Fruit fly (Drosophila melanogaster) whole organism, embryonic: ENCODE results near the gene MESR3.

ENCODE experiments used
- BtbVII ChIP-seq: fragments of 200-800 bp; sonication (Bioruptor generic); optimal IDR thresholded peaks from 3 replicates; lab custom pipeline; 2017; ENCODE audit warnings: missing biosample characterization, mild to moderate bottlenecking, missing genetic modification characterization
- CG1024 ChIP-seq: fragments of 200-800 bp; sonication (Bioruptor generic); IDR thresholded peaks from 2 replicates; pipeline ENCODE4 v1.3.6; 2022; ENCODE audit warnings: missing biosample characterization, missing genetic modification characterization
- CG10366 ChIP-seq: fragments of 200-800 bp; sonication (Bioruptor generic); IDR thresholded peaks from 2 replicates; pipeline ENCODE4 v1.3.6; 2022; ENCODE audit warnings: missing biosample characterization, missing genetic modification characterization
- CG10431 ChIP-seq: fragments of 200-800 bp; sonication (Bioruptor generic); optimal IDR thresholded peaks from 3 replicates; lab custom pipeline; 2018; ENCODE audit warnings: missing biosample characterization, mild to moderate bottlenecking, missing genetic modification characterization
- CG11085 ChIP-seq: fragments of 200-800 bp; sonication (Bioruptor generic); IDR thresholded peaks from 2 replicates; pipeline ENCODE4 v1.3.6; 2022; ENCODE audit warnings: missing biosample characterization, missing genetic modification characterization
- CG13296 ChIP-seq: fragments of 200-800 bp; sonication (Bioruptor generic); optimal IDR thresholded peaks from 3 replicates; lab custom pipeline; 2018; ENCODE audit warnings: missing biosample characterization, mild to moderate bottlenecking, missing genetic modification characterization
- CG15601 ChIP-seq: fragments of 200-800 bp; sonication (Bioruptor generic); optimal IDR thresholded peaks from 3 replicates; lab custom pipeline; 2019; ENCODE audit warnings: missing biosample characterization, mild to moderate bottlenecking, missing genetic modification characterization, moderate library complexity
- CG1602 ChIP-seq: fragments of 200-800 bp; sonication (Bioruptor generic); optimal IDR thresholded peaks from 3 replicates; lab custom pipeline; 2016; ENCODE audit warnings: missing biosample characterization, missing genetic modification characterization
- CG16779 ChIP-seq: fragments of 200-800 bp; sonication (Bioruptor generic); IDR thresholded peaks from 2 replicates; pipeline ENCODE4 v1.3.6; 2022; ENCODE audit warnings: missing biosample characterization, missing genetic modification characterization
- CG16863 ChIP-seq: fragments of 200-800 bp; sonication (Bioruptor generic); optimal IDR thresholded peaks from 3 replicates; lab custom pipeline; 2016; ENCODE audit warnings: missing biosample characterization, missing genetic modification characterization
- CG18764 ChIP-seq: fragments of 200-800 bp; sonication (Bioruptor generic); optimal IDR thresholded peaks from 3 replicates; lab custom pipeline; 2016; ENCODE audit warnings: missing biosample characterization, missing genetic modification characterization
- CG30020 ChIP-seq: fragments of 200-800 bp; optimal IDR thresholded peaks from 2 replicates; lab custom pipeline; 2019; ENCODE audit warnings: missing biosample characterization, mild to moderate bottlenecking, missing genetic modification characterization, moderate library complexity
- CG3995 ChIP-seq: fragments of 200-800 bp; sonication (Bioruptor generic); optimal IDR thresholded peaks from 3 replicates; lab custom pipeline; 2016; ENCODE audit warnings: missing biosample characterization, missing genetic modification characterization
- CG42726 ChIP-seq: fragments of 200-800 bp; sonication (Bioruptor generic); IDR thresholded peaks from 2 replicates; pipeline ENCODE4 v1.3.6; 2022; ENCODE audit warnings: missing biosample characterization, missing genetic modification characterization; ENCODE audit not compliant: partially characterized antibody
- CG6175 ChIP-seq: fragments of 200-800 bp; sonication (Bioruptor generic); IDR thresholded peaks from 3 replicates; pipeline ENCODE4 v1.3.6; 2022; ENCODE audit warnings: missing biosample characterization, missing genetic modification characterization
- CG8281 ChIP-seq: fragments of 200-800 bp; sonication (Bioruptor generic); optimal IDR thresholded peaks from 2 replicates; lab custom pipeline; 2018; ENCODE audit warnings: missing biosample characterization, mild to moderate bottlenecking, missing genetic modification characterization, moderate library complexity
- Camta ChIP-seq: fragments of 200-800 bp; sonication (Bioruptor generic); optimal IDR thresholded peaks from 2 replicates; lab custom pipeline; 2016; ENCODE audit warnings: missing biosample characterization, missing genetic modification characterization
- CkIIα-i1 ChIP-seq: fragments of 200-800 bp; sonication (Bioruptor generic); IDR thresholded peaks from 2 replicates; pipeline ENCODE4 v1.3.6; 2022; ENCODE audit warnings: missing biosample characterization, missing genetic modification characterization
- Dek ChIP-seq: fragments of 200-800 bp; sonication (Bioruptor generic); optimal IDR thresholded peaks from 3 replicates; lab custom pipeline; 2019; ENCODE audit warnings: missing biosample characterization, mild to moderate bottlenecking, missing genetic modification characterization, moderate library complexity
- Doc3 ChIP-seq: fragments of 200-800 bp; sonication (Bioruptor generic); IDR thresholded peaks from 3 replicates; pipeline ENCODE4 v1.3.6; 2022; ENCODE audit warnings: missing biosample characterization, missing genetic modification characterization; ENCODE audit not compliant: partially characterized antibody
- HLH4C ChIP-seq: fragments of 200-800 bp; sonication (Bioruptor generic); IDR thresholded peaks from 3 replicates; pipeline ENCODE4 v1.3.6; 2022; ENCODE audit warnings: missing biosample characterization, missing genetic modification characterization; ENCODE audit not compliant: partially characterized antibody
- MTF-1 ChIP-seq: fragments of 200-800 bp; sonication (Bioruptor generic); optimal IDR thresholded peaks from 2 replicates; lab custom pipeline; 2018; ENCODE audit warnings: missing biosample characterization, mild to moderate bottlenecking, missing genetic modification characterization, borderline replicate concordance
- Max ChIP-seq: fragments of 200-800 bp; sonication (Bioruptor generic); optimal IDR thresholded peaks from 2 replicates; lab custom pipeline; 2016; ENCODE audit warnings: missing biosample characterization, mild to moderate bottlenecking, missing genetic modification characterization
- Six4 ChIP-seq: fragments of 200-800 bp; sonication (Bioruptor generic); optimal IDR thresholded peaks from 2 replicates; lab custom pipeline; 2016; ENCODE audit warnings: missing biosample characterization, missing genetic modification characterization
- Xbp1 ChIP-seq: fragments of 200-800 bp; sonication (Bioruptor generic); optimal IDR thresholded peaks from 3 replicates; lab custom pipeline; 2016; ENCODE audit warnings: missing biosample characterization, mild to moderate bottlenecking, missing genetic modification characterization
- ab ChIP-seq: fragments of 200-800 bp; sonication (Bioruptor generic); optimal IDR thresholded peaks from 2 replicates; lab custom pipeline; 2016; ENCODE audit warnings: missing biosample characterization, missing genetic modification characterization
- abd-A ChIP-seq: fragments of 200-800 bp; sonication (Bioruptor generic); optimal IDR thresholded peaks from 3 replicates; lab custom pipeline; 2019; ENCODE audit warnings: missing biosample characterization, mild to moderate bottlenecking, missing genetic modification characterization, moderate library complexity
- ara ChIP-seq: fragments of 200-800 bp; sonication (Bioruptor generic); IDR thresholded peaks from 2 replicates; pipeline ENCODE4 v1.3.6; 2022; ENCODE audit warnings: missing biosample characterization, missing genetic modification characterization
- ash1 ChIP-seq: fragments of 200-800 bp; sonication (Bioruptor generic); optimal IDR thresholded peaks from 2 replicates; lab custom pipeline; 2018; ENCODE audit warnings: missing biosample characterization, mild to moderate bottlenecking, missing genetic modification characterization
- bbx ChIP-seq: fragments of 200-800 bp; sonication (Bioruptor generic); IDR thresholded peaks from 2 replicates; pipeline ENCODE4 v1.3.6; 2022; ENCODE audit warnings: missing biosample characterization, missing genetic modification characterization; ENCODE audit not compliant: partially characterized antibody
- corto ChIP-seq: fragments of 200-800 bp; sonication (Bioruptor generic); optimal IDR thresholded peaks from 2 replicates; lab custom pipeline; 2016; ENCODE audit warnings: missing biosample characterization, mild to moderate bottlenecking, missing genetic modification characterization, moderate library complexity
- crol ChIP-seq: fragments of 200-800 bp; sonication (Bioruptor generic); IDR thresholded peaks from 2 replicates; pipeline ENCODE4 v1.3.6; 2022; ENCODE audit warnings: missing biosample characterization, missing genetic modification characterization
- crp ChIP-seq, 2 experiments: fragments of 200-800 bp; sonication (Bioruptor generic); optimal IDR thresholded peaks; 2 replicates in 1 of 2; 3 replicates in 1 of 2; lab custom pipeline; 2017; ENCODE audit warnings: missing biosample characterization in 2 of 2, missing genetic modification characterization in 2 of 2, mild to moderate bottlenecking in 1 of 2, moderate library complexity in 1 of 2
- dmrt11E ChIP-seq: fragments of 200-800 bp; sonication (Bioruptor generic); optimal IDR thresholded peaks from 3 replicates; lab custom pipeline; 2018; ENCODE audit warnings: missing biosample characterization, mild to moderate bottlenecking, missing genetic modification characterization, moderate library complexity
- exex ChIP-seq: fragments of 200-800 bp; sonication (Bioruptor generic); optimal IDR thresholded peaks from 4 replicates; lab custom pipeline; 2018; ENCODE audit warnings: missing biosample characterization, mild to moderate bottlenecking, missing genetic modification characterization, moderate library complexity
- fd96Cb ChIP-seq: fragments of 200-800 bp; sonication (Bioruptor generic); optimal IDR thresholded peaks from 2 replicates; lab custom pipeline; 2018; ENCODE audit warnings: missing biosample characterization, mild to moderate bottlenecking, missing genetic modification characterization, moderate library complexity
- gce ChIP-seq: fragments of 200-800 bp; sonication (Bioruptor generic); IDR thresholded peaks from 3 replicates; pipeline ENCODE4 v1.3.6; 2022; ENCODE audit warnings: missing biosample characterization, missing genetic modification characterization
- hth ChIP-seq: fragments of >200 bp; optimal IDR thresholded peaks from 2 replicates; lab custom pipeline; 2017; ENCODE audit warnings: inconsistent platforms
- ind ChIP-seq: fragments of 200-800 bp; sonication (Bioruptor generic); optimal IDR thresholded peaks from 3 replicates; lab custom pipeline; 2016; ENCODE audit warnings: missing biosample characterization, missing genetic modification characterization
- kni ChIP-seq: fragments of 200-800 bp; sonication (Bioruptor generic); optimal IDR thresholded peaks from 3 replicates; lab custom pipeline; 2017; ENCODE audit warnings: mild to moderate bottlenecking, missing biosample characterization, missing genetic modification reagents, missing genetic modification characterization
- lbe ChIP-seq: fragments of 200-800 bp; sonication (Bioruptor generic); optimal IDR thresholded peaks from 2 replicates; lab custom pipeline; 2016; ENCODE audit warnings: missing biosample characterization, mild to moderate bottlenecking, missing genetic modification characterization
- ro ChIP-seq: fragments of 200-800 bp; sonication (Bioruptor generic); IDR thresholded peaks from 2 replicates; pipeline ENCODE4 v1.3.6; 2022; ENCODE audit warnings: missing biosample characterization, missing genetic modification characterization
- sd ChIP-seq: fragments of 200-800 bp; sonication (Bioruptor generic); optimal IDR thresholded peaks from 3 replicates; lab custom pipeline; 2018; ENCODE audit warnings: missing biosample characterization, mild to moderate bottlenecking, missing genetic modification characterization, moderate library complexity
- slp2 ChIP-seq: fragments of 200-800 bp; sonication (Bioruptor generic); optimal IDR thresholded peaks from 2 replicates; lab custom pipeline; 2016; ENCODE audit warnings: missing biosample characterization, missing genetic modification characterization
- so ChIP-seq: fragments of 200-800 bp; sonication (Bioruptor generic); IDR thresholded peaks from 3 replicates; pipeline ENCODE4 v1.3.6; 2022; ENCODE audit warnings: missing biosample characterization, missing genetic modification characterization
- unc-4 ChIP-seq: fragments of 200-800 bp; sonication (Bioruptor generic); IDR thresholded peaks from 2 replicates; pipeline ENCODE4 v1.3.6; 2022; ENCODE audit warnings: missing biosample characterization, missing genetic modification characterization; ENCODE audit not compliant: partially characterized antibody
- wdn ChIP-seq: fragments of 200-800 bp; sonication (Bioruptor generic); IDR thresholded peaks from 2 replicates; pipeline ENCODE4 v1.3.6; 2022; ENCODE audit warnings: missing biosample characterization, missing genetic modification characterization
- zf30C ChIP-seq: fragments of 200-800 bp; sonication (Bioruptor generic); optimal IDR thresholded peaks from 3 replicates; lab custom pipeline; 2018; ENCODE audit warnings: missing biosample characterization, mild to moderate bottlenecking, missing genetic modification characterization

The MESR3 gene

dm6 chr2L:18702721-18703488, 85.8 kb downstream of the MESR3 start, which contains the start of the genes CG10376 and CG10343 (continued):
- TF ChIP-seq dmrt11E (peak; percentile 94), slp2 (peak; percentile 39), so (GFP tag; lab: Robert Waterston, UW) (peak; percentile 62; the same call in 1 of the 3 replicates), ind (GFP tag; lab: Kevin White, UChicago) (peak; percentile 86), CG11085 (GFP tag; lab: Robert Waterston, UW) (peak; percentile 80), bbx (peak; percentile 84), CG6175 (GFP tag; lab: Robert Waterston, UW) (peak; percentile 33; the same call in 1 of the 3 replicates), Camta (GFP tag; lab: Kevin White, UChicago) (peak; percentile 30), CG15601 (tag; lab: Kevin White, UChicago) (peak; percentile 91), abd-A (no peak), CG30020 (tag; lab: Kevin White, UChicago) (peak; percentile 98), kni (no peak), HLH4C (peak; percentile 67; the same call in 2 of the 3 replicates), CG10431 (GFP tag; lab: Kevin White, UChicago) (peak; percentile 67), CG18764 (peak; percentile 76), CG13296 (GFP tag; lab: Kevin White, UChicago) (peak; percentile 78), Max (GFP tag; lab: Kevin White, UChicago) (peak; percentile 77), ash1 (GFP tag; lab: Kevin White, UChicago) (no peak), crp (GFP tag; optimal IDR thresholded peaks at IDR 0.05; lab: Kevin White, UChicago) (peak; percentile 83 to 96), BtbVII (peak; percentile 68), sd (peak; percentile 90), unc-4 (GFP tag; lab: Robert Waterston, UW) (peak; percentile 40; the same call in 1 of the 2 replicates), exex (tag; lab: Kevin White, UChicago) (peak; percentile 68), Xbp1 (peak; percentile 93), ara (no peak), zf30C (GFP tag; lab: Kevin White, UChicago) (no peak), gce (GFP tag; lab: Robert Waterston, UW) (no peak), CkIIα-i1 (no peak), lbe (GFP tag; lab: Kevin White, UChicago) (peak; percentile 16), CG10366 (GFP tag; lab: Robert Waterston, UW) (peak; percentile 81), CG3995 (GFP tag; lab: Kevin White, UChicago) (peak; percentile 16), CG16779 (GFP tag; lab: Robert Waterston, UW) (no peak), Doc3 (GFP tag; lab: Robert Waterston, UW) (no peak), Dek (peak; percentile 92), ro (peak; percentile 59), corto (peak; percentile 44), Six4 (GFP tag; lab: Kevin White, UChicago) (peak; percentile 74), CG1602 (GFP tag; lab: Kevin White, UChicago) (peak; percentile 91), CG42726 (no peak; the same call in 1 of the 2 replicates), hth (no peak), wdn (GFP tag; lab: Robert Waterston, UW) (peak; percentile 76), CG16863 (GFP tag; lab: Kevin White, UChicago) (peak; percentile 30), crol (GFP tag; lab: Robert Waterston, UW) (no peak), CG8281 (tag; lab: Kevin White, UChicago) (peak; percentile 70), ab (peak; percentile 33), CG1024 (GFP tag; lab: Robert Waterston, UW) (peak; percentile 83), fd96Cb (tag; lab: Kevin White, UChicago) (peak; percentile 91), MTF-1 (GFP tag; lab: Kevin White, UChicago) (no peak)
